Worm (Caenorhabditis elegans) whole organism, L4 larva: Measurements from ENCODE around the gene Y39E4B.13.

ENCODE experiments used
- D1046.2 ChIP-seq: fragments of 200-800 bp; sonication (Bioruptor generic); IDR thresholded peaks from 2 replicates; pipeline ENCODE4 v1.3.6; 2022; ENCODE audit warnings: missing genetic modification characterization, missing compliant biosample characterization
- F10B5.3 ChIP-seq: sonication (generic microtip); optimal IDR thresholded peaks from 2 replicates; lab custom pipeline; 2016; ENCODE audit warnings: mild to moderate bottlenecking, missing genetic modification characterization, missing compliant biosample characterization
- F37D6.2 ChIP-seq: sonication (generic microtip); optimal IDR thresholded peaks from 2 replicates; lab custom pipeline; 2016; ENCODE audit warnings: mild to moderate bottlenecking, missing genetic modification characterization, missing compliant biosample characterization
- T20F7.1 ChIP-seq: fragments of 200-800 bp; sonication (Bioruptor generic); optimal IDR thresholded peaks from 2 replicates; lab custom pipeline; 2018; ENCODE audit warnings: mild to moderate bottlenecking, missing genetic modification characterization, missing compliant biosample characterization
- T26A8.4 ChIP-seq: fragments of 200-800 bp; sonication (Bioruptor generic); IDR thresholded peaks from 2 replicates; pipeline ENCODE4 v1.3.6; 2022; ENCODE audit warnings: missing genetic modification characterization, missing compliant biosample characterization
- ZK546.5 ChIP-seq, 2 experiments: sonication (generic microtip); optimal IDR thresholded peaks; 2 replicates each; lab custom pipeline; 2017; ENCODE audit warnings: missing biosample characterization in 2 of 2, missing genetic modification characterization in 2 of 2
- aha-1 ChIP-seq: fragments of 150-350 bp; peaks from one replicate; lab custom pipeline; 2014; ENCODE audit warnings: missing biosample characterization, missing genetic modification characterization
- ama-1 ChIP-seq: fragments of 150-350 bp; optimal IDR thresholded peaks from 2 replicates; lab custom pipeline; 2014; ENCODE audit warnings: inconsistent platforms, mixed read lengths
- arid-1 ChIP-seq: fragments of 200-800 bp; sonication (Bioruptor generic); conservative IDR thresholded peaks from 2 replicates; pipeline ENCODE4 v1.3.6; 2022; ENCODE audit warnings: missing genetic modification reagents, missing genetic modification characterization, missing compliant biosample characterization
- ceh-28 ChIP-seq: fragments of 150-350 bp; optimal IDR thresholded peaks from 2 replicates; lab custom pipeline; 2014; ENCODE audit warnings: missing biosample characterization, missing genetic modification reagents, missing genetic modification characterization
- ces-1 ChIP-seq: fragments of 150-350 bp; sonication (generic microtip); optimal IDR thresholded peaks from 4 replicates; lab custom pipeline; 2014; ENCODE audit warnings: missing biosample characterization, missing genetic modification reagents, missing genetic modification characterization
- ctbp-1 ChIP-seq: fragments of 200-800 bp; sonication (Bioruptor generic); IDR thresholded peaks from 2 replicates; pipeline ENCODE4 v1.3.6; 2022; ENCODE audit warnings: missing genetic modification reagents, missing genetic modification characterization, missing compliant biosample characterization
- daf-12 ChIP-seq: fragments of 150-350 bp; optimal IDR thresholded peaks from 2 replicates; lab custom pipeline; 2014; ENCODE audit warnings: missing biosample characterization, missing genetic modification reagents, missing genetic modification characterization
- daf-19 ChIP-seq: fragments of 200-800 bp; sonication (Bioruptor generic); conservative IDR thresholded peaks from 2 replicates; pipeline ENCODE4 v1.3.6; 2022; ENCODE audit warnings: missing genetic modification characterization, missing compliant biosample characterization
- dmd-9 ChIP-seq: fragments of 200-800 bp; sonication (Bioruptor generic); IDR thresholded peaks from 2 replicates; pipeline ENCODE4 v1.3.6; 2022; ENCODE audit warnings: missing genetic modification reagents, missing genetic modification characterization, missing compliant biosample characterization
- duxl-1 ChIP-seq: sonication (generic microtip); optimal IDR thresholded peaks from 2 replicates; lab custom pipeline; 2016; ENCODE audit warnings: mild to moderate bottlenecking, missing genetic modification characterization, moderate library complexity, missing compliant biosample characterization; ENCODE audit not compliant: poor library complexity
- dve-1 ChIP-seq: sonication (generic microtip); optimal IDR thresholded peaks from 2 replicates; lab custom pipeline; 2017; ENCODE audit warnings: antibody characterized with exemption, mild to moderate bottlenecking, missing genetic modification characterization, missing compliant biosample characterization; ENCODE audit not compliant: insufficient read depth
- egl-43 ChIP-seq: fragments of 200-800 bp; sonication (Bioruptor generic); IDR thresholded peaks from 2 replicates; pipeline ENCODE4 v1.3.6; 2022; ENCODE audit warnings: missing genetic modification reagents, missing genetic modification characterization, missing compliant biosample characterization
- fkh-10 ChIP-seq: fragments of 150-350 bp; optimal IDR thresholded peaks from 2 replicates; lab custom pipeline; 2014; ENCODE audit warnings: missing biosample characterization, missing genetic modification reagents, missing genetic modification characterization
- gei-8 ChIP-seq: fragments of 200-800 bp; sonication (Bioruptor generic); optimal IDR thresholded peaks from 2 replicates; lab custom pipeline; 2018; ENCODE audit warnings: mild to moderate bottlenecking, missing genetic modification characterization, missing compliant biosample characterization
- hif-1 ChIP-seq, 2 experiments: sonication (generic microtip); optimal IDR thresholded peaks; 2 replicates each; lab custom pipeline; 2016 to 2017; ENCODE audit warnings: missing compliant biosample characterization in 2 of 2, missing genetic modification characterization in 2 of 2, missing genetic modification reagents in 2 of 2, missing genotype in 2 of 2, mild to moderate bottlenecking in 1 of 2
- hlh-11 ChIP-seq: fragments of 200-800 bp; sonication (Bioruptor generic); optimal IDR thresholded peaks from 2 replicates; lab custom pipeline; 2018; ENCODE audit warnings: mild to moderate bottlenecking, missing genetic modification characterization, missing compliant biosample characterization
- hmg-1.1 ChIP-seq: fragments of 200-800 bp; sonication (Bioruptor generic); IDR thresholded peaks from 2 replicates; pipeline ENCODE4 v1.3.6; 2022; ENCODE audit warnings: missing genetic modification reagents, missing genetic modification characterization, missing compliant biosample characterization
- lin-1 ChIP-seq: fragments of 200-800 bp; sonication (Bioruptor generic); IDR thresholded peaks from 2 replicates; pipeline ENCODE4 v1.3.6; 2022; ENCODE audit warnings: missing genetic modification reagents, missing genetic modification characterization, missing compliant biosample characterization
- lin-13 ChIP-seq: fragments of 150-350 bp; optimal IDR thresholded peaks from 2 replicates; lab custom pipeline; 2014; ENCODE audit warnings: missing biosample characterization, missing genetic modification reagents, missing genetic modification characterization
- lin-39 ChIP-seq: fragments of 150-350 bp; optimal IDR thresholded peaks from 2 replicates; lab custom pipeline; 2014; ENCODE audit warnings: missing biosample characterization, missing genetic modification reagents, missing genetic modification characterization
- lsy-2 ChIP-seq, 2 experiments: fragments of 150-350 bp in 1 of 2; sonication (generic microtip) in 1 of 2; optimal IDR thresholded peaks; 2 replicates each; lab custom pipeline; 2014 to 2017; ENCODE audit warnings: missing biosample characterization in 2 of 2, missing genetic modification characterization in 2 of 2
- madf-9 ChIP-seq: fragments of 200-800 bp; sonication (Bioruptor generic); conservative IDR thresholded peaks from 2 replicates; pipeline ENCODE4 v1.3.6; 2022; ENCODE audit warnings: missing genetic modification reagents, missing genetic modification characterization, missing compliant biosample characterization
- mdl-1 ChIP-seq, 2 experiments: fragments of 150-350 bp in 1 of 2; sonication (generic microtip) in 1 of 2; optimal IDR thresholded peaks; 2 replicates each; lab custom pipeline; 2014 to 2017; ENCODE audit warnings: missing biosample characterization in 2 of 2, missing genetic modification characterization in 2 of 2
- mep-1 ChIP-seq: fragments of 150-350 bp; sonication (generic microtip); optimal IDR thresholded peaks from 3 replicates; lab custom pipeline; 2014; ENCODE audit warnings: missing biosample characterization, missing genetic modification characterization
- nhr-10 ChIP-seq: fragments of 150-350 bp; optimal IDR thresholded peaks from 2 replicates; lab custom pipeline; 2014; ENCODE audit warnings: missing biosample characterization, missing genetic modification characterization
- nhr-102 ChIP-seq: sonication (generic microtip); optimal IDR thresholded peaks from 2 replicates; lab custom pipeline; 2016; ENCODE audit warnings: mild to moderate bottlenecking, missing genetic modification characterization, moderate library complexity, missing compliant biosample characterization
- nhr-111 ChIP-seq: fragments of 200-800 bp; sonication (Bioruptor generic); optimal IDR thresholded peaks from 2 replicates; lab custom pipeline; 2018; ENCODE audit warnings: mild to moderate bottlenecking, missing genetic modification characterization, missing compliant biosample characterization
- nhr-237 ChIP-seq: sonication (generic microtip); optimal IDR thresholded peaks from 2 replicates; lab custom pipeline; 2017; ENCODE audit warnings: missing biosample characterization, missing genetic modification characterization
- nhr-25 ChIP-seq: sonication (generic microtip); optimal IDR thresholded peaks from 2 replicates; lab custom pipeline; 2017; ENCODE audit warnings: missing genetic modification characterization, mild to moderate bottlenecking, missing compliant biosample characterization, antibody characterized with exemption, moderate library complexity, borderline replicate concordance; ENCODE audit not compliant: insufficient read depth
- nhr-28 ChIP-seq: fragments of 150-350 bp; optimal IDR thresholded peaks from 2 replicates; lab custom pipeline; 2014; ENCODE audit warnings: missing biosample characterization, missing genetic modification characterization
- nhr-6 ChIP-seq: fragments of 150-350 bp; optimal IDR thresholded peaks from 2 replicates; lab custom pipeline; 2014; ENCODE audit warnings: missing biosample characterization, missing genetic modification characterization
- nhr-76 ChIP-seq: fragments of 150-350 bp; optimal IDR thresholded peaks from 2 replicates; lab custom pipeline; 2014; ENCODE audit warnings: missing biosample characterization, missing genetic modification characterization
- nhr-77 ChIP-seq: fragments of 150-350 bp; optimal IDR thresholded peaks from 2 replicates; lab custom pipeline; 2014; ENCODE audit warnings: missing biosample characterization, missing genetic modification characterization
- pha-4 ChIP-seq, 2 experiments: fragments of 150-350 bp in 1 of 2; fragments of 200-800 bp in 1 of 2; sonication (Bioruptor generic) in 1 of 2; IDR thresholded peaks in 1 of 2; optimal IDR thresholded peaks in 1 of 2; 2 replicates each; pipeline versions ENCODE4 v1.3.6 to Lab custom; 2014 to 2022; ENCODE audit warnings: missing genetic modification characterization in 2 of 2, missing genetic modification reagents in 2 of 2, missing biosample characterization in 1 of 2, missing compliant biosample characterization in 1 of 2
- skn-1 ChIP-seq: fragments of 150-350 bp; optimal IDR thresholded peaks from 2 replicates; lab custom pipeline; 2014; ENCODE audit warnings: missing biosample characterization, missing genetic modification characterization
- snpc-1.2 ChIP-seq: fragments of 200-800 bp; sonication (Bioruptor generic); IDR thresholded peaks from 2 replicates; pipeline ENCODE4 v1.3.6; 2022; ENCODE audit warnings: missing genetic modification reagents, missing genetic modification characterization, missing compliant biosample characterization
- snpc-4 ChIP-seq: fragments of 150-350 bp; optimal IDR thresholded peaks from 2 replicates; lab custom pipeline; 2014; ENCODE audit warnings: missing biosample characterization, missing genetic modification characterization
- spr-3 ChIP-seq: fragments of 200-800 bp; sonication (Bioruptor generic); optimal IDR thresholded peaks from 2 replicates; lab custom pipeline; 2018; ENCODE audit warnings: mild to moderate bottlenecking, missing genetic modification characterization, missing compliant biosample characterization
- tag-97 ChIP-seq: fragments of 200-800 bp; sonication (Bioruptor generic); IDR thresholded peaks from 2 replicates; pipeline ENCODE4 v1.3.6; 2022; ENCODE audit warnings: missing genetic modification characterization, missing compliant biosample characterization
- unc-39 ChIP-seq: sonication (generic microtip); optimal IDR thresholded peaks from 2 replicates; lab custom pipeline; 2017; ENCODE audit warnings: missing biosample characterization, missing genetic modification characterization
- unc-62 ChIP-seq, 3 experiments: fragments of 150-350 bp in 1 of 3; sonication (generic microtip); optimal IDR thresholded peaks in 2 of 3; peaks in 1 of 3; 1 replicate in 1 of 3; 2 replicates in 2 of 3; lab custom pipeline; 2014 to 2017; ENCODE audit warnings: missing biosample characterization in 3 of 3, missing genetic modification characterization in 3 of 3, missing genetic modification reagents in 3 of 3, missing genotype in 1 of 3
- zag-1 ChIP-seq: fragments of 150-350 bp; optimal IDR thresholded peaks from 2 replicates; lab custom pipeline; 2014; ENCODE audit warnings: missing biosample characterization, missing genetic modification characterization
- zfp-2 ChIP-seq: sonication (generic microtip); optimal IDR thresholded peaks from 2 replicates; lab custom pipeline; 2016; ENCODE audit warnings: mild to moderate bottlenecking, missing genetic modification characterization, missing compliant biosample characterization
- ztf-11 ChIP-seq: fragments of 150-350 bp; optimal IDR thresholded peaks from 2 replicates; lab custom pipeline; 2014; ENCODE audit warnings: missing biosample characterization, missing genetic modification characterization

The Y39E4B.13 gene

ce11 chrIII:13061136-13061535 lies 29.8 kb upstream of the Y39E4B.13 start:
- TF ChIP-seq ztf-11 (tag; lab: Kevin White, UChicago) (no peak), T26A8.4 (GFP tag; lab: Robert Waterston, UW) (peak; percentile 71), mdl-1 (tag; optimal IDR thresholded peaks at IDR 0.05; lab: Kevin White, UChicago) (peak; percentile 51 to 90), nhr-76 (tag; lab: Kevin White, UChicago) (no peak), snpc-4 (tag; lab: Kevin White, UChicago) (no peak), T20F7.1 (peak; percentile 80), hmg-1.1 (peak; percentile 86), fkh-10 (GFP tag; lab: Kevin White, UChicago) (peak; percentile 97), aha-1 (tag; lab: Kevin White, UChicago) (peak; percentile 97), daf-12 (tag; lab: Kevin White, UChicago) (no peak), ama-1 (lab: Kevin White, UChicago) (peak; percentile 99), nhr-111 (GFP tag; lab: Kevin White, UChicago) (no peak), pha-4 (GFP tag; IDR thresholded peaks at IDR 0.05; lab: Robert Waterston, UW) (peak; percentile 66; the same call in 1 of the 2 replicates), pha-4 (tag; optimal IDR thresholded peaks at IDR 0.05; lab: Kevin White, UChicago) (peak; percentile 77), nhr-77 (tag; lab: Kevin White, UChicago) (peak; percentile 67), lsy-2 (tag; optimal IDR thresholded peaks at IDR 0.05; lab: Kevin White, UChicago) (peak; percentile 78 to 94), nhr-6 (tag; lab: Kevin White, UChicago) (peak; percentile 97), tag-97 (no peak), dve-1 (tag; lab: Kevin White, UChicago) (peak; percentile 97), nhr-102 (tag; lab: Kevin White, UChicago) (peak; percentile 72), arid-1 (GFP tag; lab: Robert Waterston, UW) (peak; percentile 54; the same call in 1 of the 2 replicates), egl-43 (GFP tag; lab: Robert Waterston, UW) (peak; percentile 26; the same call in 1 of the 2 replicates), gei-8 (GFP tag; lab: Kevin White, UChicago) (no peak), unc-62 (GFP tag; optimal IDR thresholded peaks at IDR 0.05 in 1 of 2; lab: Kevin White, UChicago) (peak in 1 of 2 experiments; percentile 99), unc-62 (tag; optimal IDR thresholded peaks at IDR 0.05; lab: Kevin White, UChicago) (no peak), zag-1 (peak; percentile 18), snpc-1.2 (GFP tag; lab: Robert Waterston, UW) (no peak), duxl-1 (tag; lab: Kevin White, UChicago) (peak; percentile 15), nhr-28 (peak; percentile 78), hif-1 (tag; optimal IDR thresholded peaks at IDR 0.05; lab: Kevin White, UChicago) (peak in 1 of 2 experiments; percentile 55), lin-1 (GFP tag; lab: Robert Waterston, UW) (peak; percentile 14; the same call in 1 of the 2 replicates), F10B5.3 (tag; lab: Kevin White, UChicago) (no peak), D1046.2 (GFP tag; lab: Robert Waterston, UW) (no peak), lin-39 (peak; percentile 64), madf-9 (GFP tag; lab: Robert Waterston, UW) (no peak), hlh-11 (tag; lab: Kevin White, UChicago) (peak; percentile 94), skn-1 (tag; lab: Kevin White, UChicago) (no peak), zfp-2 (tag; lab: Kevin White, UChicago) (peak; percentile 4), ces-1 (GFP tag; lab: Kevin White, UChicago) (peak; percentile 80), ctbp-1 (peak; percentile 79), F37D6.2 (peak; percentile 77), lin-13 (GFP tag; lab: Kevin White, UChicago) (peak; percentile 27), dmd-9 (no peak), unc-39 (tag; lab: Kevin White, UChicago) (peak; percentile 23), spr-3 (GFP tag; lab: Kevin White, UChicago) (peak; percentile 12), nhr-25 (tag; lab: Kevin White, UChicago) (peak; percentile 60), ceh-28 (tag; lab: Kevin White, UChicago) (no peak), nhr-237 (no peak), daf-19 (GFP tag; lab: Robert Waterston, UW) (0 out of 2 replicates have a peak, but pooled peaks have one; percentile 53), nhr-10 (tag; lab: Kevin White, UChicago) (peak; percentile 17), mep-1 (peak; percentile 91), ZK546.5 (tag; optimal IDR thresholded peaks at IDR 0.05; lab: Kevin White, UChicago) (no peak)
